Fruit fly (Drosophila melanogaster) whole organism: Measurements from ENCODE around the gene CG13784.

Experiments
- CG8478 ChIP-seq: fragments of >200 bp; optimal IDR thresholded peaks from 2 replicates; lab custom pipeline; 2018; ENCODE audit warnings: inconsistent platforms
- Dll ChIP-seq: fragments of >200 bp; optimal IDR thresholded peaks from 2 replicates; lab custom pipeline; 2017
- EcR ChIP-seq, 2 experiments: fragments of >200 bp; optimal IDR thresholded peaks; 2 replicates each; lab custom pipeline; 2017; ENCODE audit warnings: missing biosample characterization in 2 of 2, missing genetic modification characterization in 2 of 2, missing genetic modification reagents in 2 of 2
- pan ChIP-seq: fragments of >200 bp; optimal IDR thresholded peaks from 2 replicates; lab custom pipeline; 2017
- psq ChIP-seq: fragments of >200 bp; optimal IDR thresholded peaks from 2 replicates; lab custom pipeline; 2017
- usp ChIP-seq: fragments of >200 bp; optimal IDR thresholded peaks from 2 replicates; lab custom pipeline; 2017; ENCODE audit warnings: missing biosample characterization, missing genetic modification characterization, mixed read lengths

Gene CG13784

DNA sequence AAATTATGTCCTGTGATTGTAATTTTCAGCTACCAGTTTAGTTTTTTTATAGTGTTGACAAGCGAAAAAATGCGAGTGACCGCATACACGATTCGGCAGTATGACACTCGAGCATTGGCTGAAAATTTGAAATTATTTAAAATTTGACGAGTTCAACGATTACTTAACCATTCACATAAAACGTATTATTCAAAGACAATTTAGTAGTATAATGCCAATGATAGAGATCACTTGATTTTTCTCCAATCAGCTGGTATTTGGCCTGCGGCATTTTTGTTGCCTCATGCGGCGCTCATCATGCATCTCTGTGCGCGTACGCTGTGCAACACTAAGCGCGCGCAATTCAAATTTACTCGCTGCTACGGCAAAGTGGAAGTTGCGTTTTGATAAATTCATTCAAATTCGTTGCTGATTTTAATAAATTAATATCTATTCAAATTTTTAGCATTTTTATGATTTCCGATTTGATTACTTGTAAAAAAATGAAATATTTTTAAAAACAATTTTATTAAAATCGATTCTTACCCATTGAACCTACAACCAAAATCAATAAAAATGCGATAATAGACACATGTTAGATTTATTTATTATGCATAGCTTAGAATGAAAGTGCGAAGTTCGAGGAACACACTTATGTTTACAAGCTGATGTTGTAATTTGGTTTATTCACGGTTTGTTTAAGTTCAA, 25.3 kb downstream of the CG13784 start, which contains the start of gene CG4497:
TSS of gene CG4497 (minus strand) at position 238 of the 687 bp plus-strand sequence.
- TF ChIP-seq usp (GFP tag; lab: Kevin White, UChicago) (no peak), EcR (GFP tag; optimal IDR thresholded peaks at IDR 0.05; lab: Kevin White, UChicago) (peak in 1 of 2 experiments; percentile 58)

- no peak for TF ChIP-seq usp (GFP tag; lab: Kevin White, UChicago)
- TF ChIP-seq EcR (GFP tag; optimal IDR thresholded peaks at IDR 0.05; lab: Kevin White, UChicago), result peak in 1 of 2 experiments; percentile 27
These were observed 30.2 kb downstream of the CG13784 start, which contains the start of gene CG4496 for dm6 chr2L:7189674-7190073. Gene CG4496, minus strand, starts transcription at chr2L:7190010.

dm6 chr2L:7188530-7188996, 31.3 kb downstream of the CG13784 start:
- no peak for TF ChIP-seq psq (lab: Kevin White, UChicago)
- no peak for TF ChIP-seq CG8478
- peak; percentile 91 for TF ChIP-seq Dll

dm6 chr2L:7187920-7188529, 31.8 kb downstream of the CG13784 start:
- TF ChIP-seq CG8478, result no peak
- TF ChIP-seq EcR (GFP tag; optimal IDR thresholded peaks at IDR 0.05; lab: Kevin White, UChicago), result no peak
- no peak for TF ChIP-seq Dll
- no peak for TF ChIP-seq usp (GFP tag; lab: Kevin White, UChicago)
- TF ChIP-seq psq (lab: Kevin White, UChicago), result no peak
- TF ChIP-seq pan (lab: Kevin White, UChicago), result no peak

DNA sequence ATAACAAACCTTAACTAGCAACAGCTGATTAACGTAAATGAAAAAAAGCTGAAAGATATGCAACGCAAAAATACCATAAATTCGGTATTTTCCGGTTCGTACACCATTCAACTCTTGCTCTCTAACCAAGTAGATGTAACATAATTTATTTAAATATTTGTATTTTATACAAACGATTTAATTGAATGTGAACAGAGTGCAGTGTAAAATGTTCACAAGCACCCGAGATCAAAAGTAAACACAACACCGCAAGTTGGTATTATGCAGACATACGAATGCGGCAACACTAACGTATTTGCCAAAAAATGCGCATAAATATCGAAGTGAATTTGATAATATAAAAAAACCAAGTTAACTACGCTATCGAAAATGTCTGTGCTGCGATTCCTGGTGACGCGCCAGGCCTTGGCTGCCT, 37.8 kb downstream of the CG13784 start, which contains the start of gene MICU1:
TSS of gene MICU1 (plus strand) at position 257 of the 415 bp plus-strand sequence.
- TF ChIP-seq EcR (GFP tag; optimal IDR thresholded peaks at IDR 0.05; lab: Kevin White, UChicago) (no peak), psq (lab: Kevin White, UChicago) (no peak), CG8478 (no peak), Dll (no peak)

DNA sequence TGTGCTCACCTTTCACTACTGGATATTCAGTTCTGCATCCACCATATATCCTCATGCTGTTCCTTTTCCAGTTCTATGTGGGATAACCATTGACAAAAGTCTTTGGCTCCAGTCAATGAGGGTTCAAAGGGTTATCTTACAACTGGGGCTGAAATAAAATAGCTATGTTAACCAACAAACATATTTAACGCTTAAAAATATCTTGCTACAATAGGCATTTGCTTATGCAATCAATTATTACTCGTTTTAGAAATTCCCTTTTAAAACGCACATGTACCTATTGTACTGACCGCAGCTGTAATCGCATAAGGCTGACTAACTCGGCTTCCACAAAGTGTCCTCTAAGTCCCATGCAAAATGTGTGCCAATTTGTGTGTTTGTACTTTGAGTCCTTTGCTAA, 40.6 kb downstream of the CG13784 start:
- TF ChIP-seq CG8478, result no peak
- TF ChIP-seq pan (lab: Kevin White, UChicago), result no peak
- no peak for TF ChIP-seq EcR (GFP tag; optimal IDR thresholded peaks at IDR 0.05; lab: Kevin White, UChicago)

dm6 chr2L:7175786-7176185, 44.0 kb downstream of the CG13784 start:
- no peak for TF ChIP-seq psq (lab: Kevin White, UChicago)
- TF ChIP-seq Dll, result no peak
- no peak for TF ChIP-seq CG8478
- TF ChIP-seq usp (GFP tag; lab: Kevin White, UChicago), result no peak
- TF ChIP-seq EcR (GFP tag; optimal IDR thresholded peaks at IDR 0.05; lab: Kevin White, UChicago), result no peak
- TF ChIP-seq pan (lab: Kevin White, UChicago), result no peak

DNA sequence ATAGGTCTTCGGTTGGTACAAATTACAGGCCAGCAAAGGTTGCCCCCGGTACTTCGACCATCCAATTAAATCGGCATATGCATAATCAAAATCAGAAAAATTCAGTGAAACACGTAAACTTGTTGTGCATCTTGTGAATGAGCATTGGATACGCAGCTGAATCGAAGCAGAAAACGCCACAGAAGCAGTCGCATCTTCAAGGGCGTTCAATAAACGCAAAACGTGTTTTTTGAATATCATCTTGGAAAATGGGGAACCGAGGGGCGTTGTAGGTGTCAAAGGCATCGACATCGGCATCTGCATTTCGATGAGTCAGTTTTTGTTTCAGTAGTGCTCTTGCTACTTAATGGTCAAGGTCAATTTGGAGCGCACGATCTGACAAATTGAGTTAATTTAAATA, 45.5 kb downstream of the CG13784 start:
- no peak for TF ChIP-seq EcR (GFP tag; optimal IDR thresholded peaks at IDR 0.05; lab: Kevin White, UChicago)
- TF ChIP-seq Dll, result no peak
- no peak for TF ChIP-seq pan (lab: Kevin White, UChicago)
- no peak for TF ChIP-seq usp (GFP tag; lab: Kevin White, UChicago)
- TF ChIP-seq CG8478, result no peak
- no peak for TF ChIP-seq psq (lab: Kevin White, UChicago)

DNA sequence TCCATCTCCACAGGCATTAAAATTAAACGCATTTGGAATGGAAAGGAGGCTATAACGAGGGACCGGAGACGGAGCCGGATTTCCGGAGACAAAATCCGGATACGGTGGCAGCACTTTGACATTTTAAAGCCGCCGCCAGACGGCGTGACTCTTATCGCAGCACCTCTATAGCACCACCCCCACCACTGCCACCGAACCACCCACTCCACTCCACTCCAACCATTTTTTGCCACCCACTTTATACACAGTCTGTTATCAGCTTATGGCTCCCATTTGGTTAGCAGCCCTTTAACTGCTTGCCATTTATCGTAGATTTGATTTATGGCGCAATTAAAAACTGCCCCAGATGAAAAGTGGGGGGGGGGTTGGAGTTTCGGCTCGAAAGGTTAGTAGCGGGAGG, 50.8 kb downstream of the CG13784 start:
- no peak for TF ChIP-seq psq (lab: Kevin White, UChicago)
- no peak for TF ChIP-seq Dll
- no peak for TF ChIP-seq pan (lab: Kevin White, UChicago)
- no peak for TF ChIP-seq EcR (GFP tag; optimal IDR thresholded peaks at IDR 0.05; lab: Kevin White, UChicago)
- no peak for TF ChIP-seq usp (GFP tag; lab: Kevin White, UChicago)
- TF ChIP-seq CG8478, result no peak

DNA sequence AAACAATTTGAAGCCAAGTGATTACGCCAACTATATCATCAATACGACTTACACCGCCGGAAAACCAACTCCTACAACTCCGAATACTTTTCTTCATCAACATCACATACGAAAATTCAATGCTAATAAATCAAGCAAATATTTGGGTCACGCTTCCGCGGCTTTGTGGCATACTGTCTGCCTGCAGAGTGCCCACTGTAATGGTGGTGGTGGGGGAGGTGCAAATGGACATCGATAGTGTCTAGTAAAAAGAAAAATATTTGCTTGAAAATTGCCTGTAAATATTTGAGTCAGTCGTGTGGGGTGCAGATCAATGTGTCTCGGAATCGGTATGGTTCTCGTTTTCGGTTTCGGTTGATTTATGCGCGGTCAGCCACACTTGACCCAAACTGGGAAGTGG, 54.0 kb downstream of the CG13784 start:
- TF ChIP-seq psq (lab: Kevin White, UChicago), result no peak
- TF ChIP-seq CG8478, result no peak
- TF ChIP-seq Dll, result no peak
- no peak for TF ChIP-seq pan (lab: Kevin White, UChicago)
- no peak for TF ChIP-seq EcR (GFP tag; optimal IDR thresholded peaks at IDR 0.05; lab: Kevin White, UChicago)
- no peak for TF ChIP-seq usp (GFP tag; lab: Kevin White, UChicago)

DNA sequence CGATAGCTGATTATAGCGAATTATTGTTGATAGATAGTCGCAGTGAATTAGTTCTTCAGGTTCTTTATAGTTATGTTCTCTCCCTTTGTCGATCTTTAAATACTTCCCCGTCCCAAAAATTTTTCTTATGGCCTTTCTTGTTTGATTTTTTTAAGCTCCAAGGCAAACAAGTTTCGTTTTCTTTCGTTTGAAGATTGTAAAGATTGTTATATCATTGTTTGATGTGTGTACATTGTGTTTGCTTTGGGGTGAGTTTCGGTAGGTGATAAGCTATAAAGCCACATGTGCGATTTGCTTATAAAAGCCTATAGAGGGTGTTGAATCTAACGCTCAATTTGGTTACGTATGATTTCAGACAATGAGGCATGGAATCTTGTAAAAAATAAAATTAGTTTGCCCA, 61.0 kb downstream of the CG13784 start:
- TF ChIP-seq psq (lab: Kevin White, UChicago) (no peak), usp (GFP tag; lab: Kevin White, UChicago) (no peak), EcR (GFP tag; optimal IDR thresholded peaks at IDR 0.05; lab: Kevin White, UChicago) (no peak), Dll (no peak), CG8478 (no peak), pan (lab: Kevin White, UChicago) (no peak)

dm6 chr2L:7157456-7157855, 62.4 kb downstream of the CG13784 start, which contains the start of gene Pvf3:
Gene Pvf3, minus strand, starts transcription at chr2L:7157695.
- TF ChIP-seq Dll, result no peak
- no peak for TF ChIP-seq CG8478
- no peak for TF ChIP-seq psq (lab: Kevin White, UChicago)
- no peak for TF ChIP-seq pan (lab: Kevin White, UChicago)
- no peak for TF ChIP-seq usp (GFP tag; lab: Kevin White, UChicago)
- TF ChIP-seq EcR (GFP tag; optimal IDR thresholded peaks at IDR 0.05; lab: Kevin White, UChicago), result no peak
